Fruit fly (Drosophila melanogaster) whole organism, adult: ENCODE measurements around the gene CG31550.

Experiments
- CG11617 ChIP-seq: fragments of 200-800 bp; sonication (Bioruptor generic); optimal IDR thresholded peaks from 2 replicates; lab custom pipeline; 2017; ENCODE audit warnings: mild to moderate bottlenecking, missing biosample characterization, missing genetic modification reagents, missing genetic modification characterization
- CG12768 ChIP-seq: fragments of 200-800 bp; sonication (Bioruptor generic); optimal IDR thresholded peaks from 2 replicates; lab custom pipeline; 2017; ENCODE audit warnings: missing biosample characterization, missing genetic modification characterization, mild to moderate bottlenecking, moderate library complexity, missing genetic modification reagents
- CG1620 ChIP-seq: fragments of 200-800 bp; sonication (Bioruptor generic); optimal IDR thresholded peaks from 2 replicates; lab custom pipeline; 2016; ENCODE audit warnings: missing biosample characterization, missing genetic modification characterization
- CG33017 ChIP-seq: fragments of 200-800 bp; sonication (Bioruptor generic); optimal IDR thresholded peaks from 2 replicates; lab custom pipeline; 2018; ENCODE audit warnings: missing biosample characterization, mild to moderate bottlenecking, missing genetic modification characterization, moderate library complexity
- CG7101 ChIP-seq: fragments of 200-800 bp; sonication (Bioruptor generic); optimal IDR thresholded peaks from 2 replicates; lab custom pipeline; 2018; ENCODE audit warnings: missing biosample characterization, mild to moderate bottlenecking, missing genetic modification characterization, moderate library complexity
- Clk ChIP-seq: fragments of 200-800 bp; sonication (Bioruptor generic); optimal IDR thresholded peaks from 2 replicates; lab custom pipeline; 2017; ENCODE audit warnings: missing biosample characterization, missing genetic modification characterization
- Crg-1 ChIP-seq: fragments of 200-800 bp; sonication (Bioruptor generic); optimal IDR thresholded peaks from 2 replicates; lab custom pipeline; 2016; ENCODE audit warnings: missing biosample characterization, missing genetic modification characterization
- Hr96 ChIP-seq: fragments of 200-800 bp; sonication (Bioruptor generic); optimal IDR thresholded peaks from 2 replicates; lab custom pipeline; 2016; ENCODE audit warnings: missing biosample characterization, missing genetic modification characterization
- Mnt ChIP-seq: fragments of 200-800 bp; sonication (Bioruptor generic); optimal IDR thresholded peaks from 2 replicates; lab custom pipeline; 2016; ENCODE audit warnings: missing biosample characterization, mild to moderate bottlenecking, missing genetic modification characterization
- bab1 ChIP-seq: fragments of 200-800 bp; sonication (Bioruptor generic); optimal IDR thresholded peaks from 3 replicates; lab custom pipeline; 2019; ENCODE audit warnings: missing biosample characterization, mild to moderate bottlenecking, missing genetic modification characterization, moderate library complexity
- cnc ChIP-seq, 2 experiments: fragments of >200 bp; optimal IDR thresholded peaks; 2 replicates each; lab custom pipeline; 2017
- kay ChIP-seq: fragments of 200-800 bp; sonication (Bioruptor generic); peaks from one replicate; lab custom pipeline; 2016; ENCODE audit warnings: missing biosample characterization, missing genetic modification characterization, borderline replicate concordance
- ovo ChIP-seq: fragments of 200-800 bp; sonication (Bioruptor generic); optimal IDR thresholded peaks from 2 replicates; lab custom pipeline; 2016; ENCODE audit warnings: missing biosample characterization, missing genetic modification characterization
- toe ChIP-seq: fragments of 200-800 bp; sonication (Bioruptor generic); optimal IDR thresholded peaks from 2 replicates; lab custom pipeline; 2016; ENCODE audit warnings: missing biosample characterization, missing genetic modification characterization

- TF ChIP-seq Crg-1 (GFP tag; lab: Kevin White, UChicago) (no peak), CG7101 (tag; lab: Kevin White, UChicago) (no peak), bab1 (no peak), cnc (optimal IDR thresholded peaks at IDR 0.05; lab: Kevin White, UChicago) (no peak), ovo (GFP tag; lab: Kevin White, UChicago) (no peak), Clk (GFP tag; lab: Kevin White, UChicago) (no peak), CG12768 (GFP tag; lab: Kevin White, UChicago) (no peak), CG33017 (tag; lab: Kevin White, UChicago) (no peak), CG1620 (GFP tag; lab: Kevin White, UChicago) (no peak), Hr96 (GFP tag; lab: Kevin White, UChicago) (no peak), toe (GFP tag; lab: Kevin White, UChicago) (no peak), CG11617 (no peak), Mnt (GFP tag; lab: Kevin White, UChicago) (no peak), kay (GFP tag; lab: Kevin White, UChicago) (no peak)
These were observed 31.2 kb downstream of the CG31550 start for dm6 chr3R:5516582-5517001.
